Fruit fly (Drosophila melanogaster): ENCODE measurements around the gene CG32453.

DNA sequence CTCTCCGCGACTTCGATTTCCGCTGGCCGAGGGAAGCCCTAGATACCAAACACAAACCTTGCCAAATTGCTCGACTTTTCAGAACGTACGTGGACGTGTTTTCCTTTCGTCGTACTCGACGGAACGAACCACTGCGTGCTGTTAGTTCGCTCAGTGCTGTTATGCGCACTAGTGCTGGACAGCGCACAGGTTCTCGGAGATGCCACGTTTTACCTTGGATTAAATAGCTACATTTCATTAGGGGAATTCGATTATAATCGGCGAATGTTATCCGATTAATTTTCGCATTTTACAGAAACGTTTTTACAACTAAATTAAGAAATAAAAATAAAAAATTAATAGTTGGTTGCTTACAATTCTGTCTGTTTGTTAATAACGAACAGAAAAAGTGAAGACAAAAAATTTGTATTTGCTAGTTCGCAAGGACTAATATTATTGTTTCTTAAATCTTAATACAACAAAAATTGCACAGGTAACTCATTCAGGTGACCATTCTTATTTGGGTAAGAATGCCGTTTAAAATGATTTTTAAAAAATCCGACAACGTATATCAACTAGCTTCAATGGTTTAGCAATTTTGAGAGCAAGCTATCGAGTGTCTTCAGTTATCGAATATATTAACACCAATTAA lies 20.2 kb downstream of the CG32453 start, which contains the start of the genes ArfGAP3 and CG32452:
- TF ChIP-seq D1 (tag; optimal IDR thresholded peaks at IDR 0.05) (no peak), CG12605 (GFP tag; IDR thresholded peaks at IDR 0.05) (no peak), CG14655 (GFP tag; optimal IDR thresholded peaks at IDR 0.05) (no peak), Snoo (tag; optimal IDR thresholded peaks at IDR 0.05) (no peak), CG34367 (tag; optimal IDR thresholded peaks at IDR 0.05) (peak; percentile 37), CG32121 (GFP tag; IDR thresholded peaks at IDR 0.05) (peak; percentile 78), Pif1B (GFP tag; optimal IDR thresholded peaks at IDR 0.05) (peak; percentile 33), CG9948 (tag; optimal IDR thresholded peaks at IDR 0.05) (peak; percentile 56), CG8159 (tag; optimal IDR thresholded peaks at IDR 0.05) (peak; percentile 62), CG17806 (tag; optimal IDR thresholded peaks at IDR 0.05) (peak; percentile 61), CG13204 (GFP tag; optimal IDR thresholded peaks at IDR 0.05) (no peak), gl (tag; optimal IDR thresholded peaks at IDR 0.05) (no peak)
